Worm (Caenorhabditis elegans) whole organism, L4/young adult: ENCODE data around the gene gldi-7.

Experiments
- W03F9.2 ChIP-seq: fragments of 150-350 bp; optimal IDR thresholded peaks from 2 replicates; lab custom pipeline; 2014; ENCODE audit warnings: missing biosample characterization, missing genetic modification characterization
- dao-5 ChIP-seq: sonication (generic microtip); optimal IDR thresholded peaks from 2 replicates; lab custom pipeline; 2016; ENCODE audit warnings: missing genotype, missing genetic modification characterization, moderate library complexity, missing compliant biosample characterization
- him-1 ChIP-seq: sonication (generic microtip); optimal IDR thresholded peaks from 2 replicates; lab custom pipeline; 2016; ENCODE audit warnings: missing genotype, missing genetic modification reagents, missing genetic modification characterization, missing compliant biosample characterization

Gene gldi-7

ce11 chrII:8481731-8482253, 49.2 kb downstream of the gldi-7 start, which contains the start of gene M05D6.5:
M05D6.5 (minus strand) TSS chrII:8482203.
- no peak for TF ChIP-seq W03F9.2 (tag; lab: Kevin White, UChicago)
- no peak for TF ChIP-seq dao-5
- TF ChIP-seq him-1 (tag; lab: Kevin White, UChicago), result no peak

- no peak for TF ChIP-seq him-1 (tag; lab: Kevin White, UChicago)
- TF ChIP-seq dao-5, result no peak
- peak; percentile 13 for TF ChIP-seq W03F9.2 (tag; lab: Kevin White, UChicago)
Measured at ce11 chrII:8481033-8481708, 49.9 kb downstream of the gldi-7 start.

ce11 chrII:8480166-8480565, 50.9 kb downstream of the gldi-7 start, which contains the start of gene lact-4:
lact-4 (minus strand) TSS chrII:8480478.
- TF ChIP-seq him-1 (tag; lab: Kevin White, UChicago) (no peak), W03F9.2 (tag; lab: Kevin White, UChicago) (no peak), dao-5 (no peak)

- no peak for TF ChIP-seq dao-5
- TF ChIP-seq him-1 (tag; lab: Kevin White, UChicago), result no peak
- TF ChIP-seq W03F9.2 (tag; lab: Kevin White, UChicago), result no peak
Measured at ce11 chrII:8479337-8479736, 51.7 kb downstream of the gldi-7 start.
